Worm (Caenorhabditis elegans): ENCODE measurements around the gene dpf-7.

- no peak for TF ChIP-seq aly-2 (tag; optimal IDR thresholded peaks at IDR 0.05)
- no peak for TF ChIP-seq skn-1 (tag; optimal IDR thresholded peaks at IDR 0.05)
- TF ChIP-seq elt-1 (tag; optimal IDR thresholded peaks at IDR 0.05) = no peak
- no peak for TF ChIP-seq nhr-6 (tag; optimal IDR thresholded peaks at IDR 0.05)
- TF ChIP-seq nhr-77 (tag; optimal IDR thresholded peaks at IDR 0.05) = no peak
- no peak for TF ChIP-seq ZK546.5 (tag; optimal IDR thresholded peaks at IDR 0.05)
- no peak for TF ChIP-seq unc-39 (tag; optimal IDR thresholded peaks at IDR 0.05)
- TF ChIP-seq nhr-23 (tag; optimal IDR thresholded peaks at IDR 0.05) = no peak
- no peak for TF ChIP-seq lin-39 (tag; optimal IDR thresholded peaks at IDR 0.05)
- TF ChIP-seq zag-1 (tag; optimal IDR thresholded peaks at IDR 0.05) = no peak
Measured at ce11 chrIV:4799114-4799513, 3.3 kb downstream of the dpf-7 start, which contains the start of gene eor-1.
